Fruit fly (Drosophila melanogaster) whole organism, embryonic: ENCODE measurements around the gene CG34057.

Experiments
- Atf6 ChIP-seq: fragments of 200-800 bp; sonication (Bioruptor generic); IDR thresholded peaks from 2 replicates; pipeline ENCODE4 v1.3.6; 2022; ENCODE audit warnings: missing biosample characterization, missing genetic modification characterization
- CG11398 ChIP-seq: fragments of 200-800 bp; sonication (Bioruptor generic); optimal IDR thresholded peaks from 2 replicates; lab custom pipeline; 2016; ENCODE audit warnings: missing biosample characterization, missing genetic modification characterization
- CG11723 ChIP-seq: fragments of 200-800 bp; sonication (Bioruptor generic); optimal IDR thresholded peaks from 2 replicates; lab custom pipeline; 2017; ENCODE audit warnings: missing biosample characterization, mild to moderate bottlenecking, missing genetic modification characterization
- CG12104 ChIP-seq: fragments of 200-800 bp; sonication (Bioruptor generic); optimal IDR thresholded peaks from 3 replicates; lab custom pipeline; 2016; ENCODE audit warnings: missing biosample characterization, missing genetic modification characterization
- CG12236 ChIP-seq: fragments of 200-800 bp; sonication (Bioruptor generic); optimal IDR thresholded peaks from 2 replicates; lab custom pipeline; 2016; ENCODE audit warnings: missing biosample characterization, missing genetic modification characterization
- CG12299 ChIP-seq: fragments of 200-800 bp; sonication (Bioruptor generic); optimal IDR thresholded peaks from 2 replicates; lab custom pipeline; 2018; ENCODE audit warnings: missing biosample characterization, mild to moderate bottlenecking, missing genetic modification characterization
- CG12744 ChIP-seq: fragments of 200-800 bp; sonication (Bioruptor generic); optimal IDR thresholded peaks from 2 replicates; lab custom pipeline; 2016; ENCODE audit warnings: missing biosample characterization, missing genetic modification characterization
- CG14050 ChIP-seq: fragments of 200-800 bp; sonication (Bioruptor generic); IDR thresholded peaks from 3 replicates; pipeline ENCODE4 v1.3.6; 2022; ENCODE audit warnings: missing biosample characterization, missing genetic modification characterization
- CG14667 ChIP-seq: fragments of 200-800 bp; sonication (Bioruptor generic); IDR thresholded peaks from 2 replicates; pipeline ENCODE4 v1.3.6; 2022; ENCODE audit warnings: missing biosample characterization, missing genetic modification characterization
- CG17328 ChIP-seq: fragments of 200-800 bp; sonication (Bioruptor generic); IDR thresholded peaks from 2 replicates; pipeline ENCODE4 v1.3.6; 2022; ENCODE audit warnings: missing biosample characterization, missing genetic modification characterization
- CG17359 ChIP-seq: fragments of 200-800 bp; sonication (Bioruptor generic); optimal IDR thresholded peaks from 3 replicates; lab custom pipeline; 2018; ENCODE audit warnings: missing biosample characterization, mild to moderate bottlenecking, missing genetic modification characterization, moderate library complexity
- CG17912 ChIP-seq: fragments of 200-800 bp; sonication (Bioruptor generic); optimal IDR thresholded peaks from 2 replicates; lab custom pipeline; 2018; ENCODE audit warnings: missing biosample characterization, mild to moderate bottlenecking, missing genetic modification characterization
- CG2129 ChIP-seq: fragments of 200-800 bp; sonication (Bioruptor generic); IDR thresholded peaks from 2 replicates; pipeline ENCODE4 v1.3.6; 2022; ENCODE audit warnings: missing biosample characterization, missing genetic modification characterization; ENCODE audit not compliant: partially characterized antibody
- CG2199 ChIP-seq: fragments of 200-800 bp; sonication (Bioruptor generic); IDR thresholded peaks from 3 replicates; pipeline ENCODE4 v1.3.6; 2022; ENCODE audit warnings: missing biosample characterization, missing genetic modification characterization
- CG2889 ChIP-seq: fragments of 200-800 bp; sonication (Bioruptor generic); IDR thresholded peaks from 3 replicates; pipeline ENCODE4 v1.3.6; 2022; ENCODE audit warnings: missing biosample characterization, missing genetic modification characterization
- CG33557 ChIP-seq: fragments of 200-800 bp; sonication (Bioruptor generic); optimal IDR thresholded peaks from 2 replicates; lab custom pipeline; 2019; ENCODE audit warnings: missing biosample characterization, mild to moderate bottlenecking, missing genetic modification characterization, moderate library complexity
- CG7271 ChIP-seq: fragments of 200-800 bp; sonication (Bioruptor generic); optimal IDR thresholded peaks from 2 replicates; lab custom pipeline; 2018; ENCODE audit warnings: missing biosample characterization, mild to moderate bottlenecking, missing genetic modification characterization, moderate library complexity
- CG7839 ChIP-seq: fragments of 200-800 bp; sonication (Bioruptor generic); optimal IDR thresholded peaks from 3 replicates; lab custom pipeline; 2018; ENCODE audit warnings: missing biosample characterization, mild to moderate bottlenecking, missing genetic modification characterization, moderate library complexity
- CG7963 ChIP-seq: fragments of 200-800 bp; sonication (Bioruptor generic); IDR thresholded peaks from 3 replicates; pipeline ENCODE4 v1.3.6; 2022; ENCODE audit warnings: missing biosample characterization, missing genetic modification characterization; ENCODE audit not compliant: partially characterized antibody
- CG7987 ChIP-seq: fragments of 200-800 bp; sonication (Bioruptor generic); optimal IDR thresholded peaks from 2 replicates; lab custom pipeline; 2018; ENCODE audit warnings: missing biosample characterization, mild to moderate bottlenecking, missing genetic modification characterization, moderate library complexity
- Gsc ChIP-seq: fragments of 200-800 bp; sonication (Bioruptor generic); IDR thresholded peaks from 2 replicates; pipeline ENCODE4 v1.3.6; 2022; ENCODE audit warnings: missing biosample characterization, missing genetic modification characterization
- Myb ChIP-seq: fragments of 200-800 bp; sonication (Bioruptor generic); optimal IDR thresholded peaks from 2 replicates; lab custom pipeline; 2016; ENCODE audit warnings: missing biosample characterization, missing genetic modification characterization
- Sry-δ ChIP-seq: fragments of 200-800 bp; sonication (Bioruptor generic); optimal IDR thresholded peaks from 2 replicates; lab custom pipeline; 2016; ENCODE audit warnings: missing biosample characterization, missing genetic modification characterization
- Ssrp ChIP-seq: fragments of 200-800 bp; sonication (Bioruptor generic); optimal IDR thresholded peaks from 2 replicates; lab custom pipeline; 2018; ENCODE audit warnings: missing biosample characterization, mild to moderate bottlenecking, missing genetic modification characterization, moderate library complexity
- ac ChIP-seq: fragments of 200-800 bp; sonication (Bioruptor generic); optimal IDR thresholded peaks from 3 replicates; lab custom pipeline; 2017; ENCODE audit warnings: missing biosample characterization, mild to moderate bottlenecking, missing genetic modification characterization
- al ChIP-seq: fragments of 200-800 bp; sonication (Bioruptor generic); IDR thresholded peaks from 2 replicates; pipeline ENCODE4 v1.3.6; 2022; ENCODE audit warnings: missing biosample characterization, missing genetic modification characterization
- cas ChIP-seq: fragments of 200-800 bp; sonication (Bioruptor generic); IDR thresholded peaks from 2 replicates; pipeline ENCODE4 v1.3.6; 2022; ENCODE audit warnings: missing biosample characterization, missing genetic modification characterization
- cato ChIP-seq: fragments of 200-800 bp; sonication (Bioruptor generic); optimal IDR thresholded peaks from 2 replicates; lab custom pipeline; 2016; ENCODE audit warnings: missing biosample characterization, missing genetic modification characterization, borderline replicate concordance
- crc ChIP-seq: fragments of 200-800 bp; sonication (Bioruptor generic); optimal IDR thresholded peaks from 2 replicates; lab custom pipeline; 2016; ENCODE audit warnings: missing biosample characterization, missing genetic modification characterization
- crol ChIP-seq: fragments of 200-800 bp; sonication (Bioruptor generic); IDR thresholded peaks from 2 replicates; pipeline ENCODE4 v1.3.6; 2022; ENCODE audit warnings: missing biosample characterization, missing genetic modification characterization
- cwo ChIP-seq: fragments of 200-800 bp; sonication (Bioruptor generic); optimal IDR thresholded peaks from 3 replicates; lab custom pipeline; 2017; ENCODE audit warnings: missing biosample characterization, missing genetic modification characterization, mild to moderate bottlenecking, moderate library complexity, missing genetic modification reagents
- danr ChIP-seq: fragments of 200-800 bp; sonication (Bioruptor generic); IDR thresholded peaks from 2 replicates; pipeline ENCODE4 v1.3.6; 2022; ENCODE audit warnings: missing biosample characterization, missing genetic modification characterization
- fd102C ChIP-seq: fragments of 200-800 bp; sonication (Bioruptor generic); optimal IDR thresholded peaks from 2 replicates; lab custom pipeline; 2018; ENCODE audit warnings: missing biosample characterization, mild to moderate bottlenecking, missing genetic modification characterization, moderate library complexity
- grn ChIP-seq: fragments of 200-800 bp; sonication (Bioruptor generic); optimal IDR thresholded peaks from 3 replicates; lab custom pipeline; 2017; ENCODE audit warnings: missing biosample characterization, missing genetic modification characterization
- hb ChIP-seq: fragments of 200-800 bp; sonication (Bioruptor generic); IDR thresholded peaks from 3 replicates; pipeline ENCODE4 v1.3.6; 2022; ENCODE audit warnings: missing biosample characterization, missing genetic modification characterization; ENCODE audit not compliant: partially characterized antibody
- hbn ChIP-seq: fragments of 200-800 bp; sonication (Bioruptor generic); IDR thresholded peaks from 2 replicates; pipeline ENCODE4 v1.3.6; 2022; ENCODE audit warnings: missing biosample characterization, missing genetic modification characterization; ENCODE audit not compliant: partially characterized antibody
- her ChIP-seq: fragments of 200-800 bp; sonication (Bioruptor generic); optimal IDR thresholded peaks from 2 replicates; lab custom pipeline; 2016; ENCODE audit warnings: missing biosample characterization, missing genetic modification characterization
- jumu ChIP-seq: fragments of 200-800 bp; sonication (Bioruptor generic); optimal IDR thresholded peaks from 3 replicates; lab custom pipeline; 2016; ENCODE audit warnings: missing biosample characterization, missing genetic modification characterization
- knrl ChIP-seq: fragments of 200-800 bp; sonication (Bioruptor generic); IDR thresholded peaks from 3 replicates; pipeline ENCODE4 v1.3.6; 2022; ENCODE audit warnings: missing biosample characterization, missing genetic modification characterization; ENCODE audit not compliant: partially characterized antibody
- lilli ChIP-seq: fragments of 200-800 bp; sonication (Bioruptor generic); optimal IDR thresholded peaks from 3 replicates; lab custom pipeline; 2016; ENCODE audit warnings: missing biosample characterization, missing genetic modification characterization
- lmd ChIP-seq: fragments of 200-800 bp; sonication (Bioruptor generic); IDR thresholded peaks from 2 replicates; pipeline ENCODE4 v1.3.6; 2022; ENCODE audit warnings: missing biosample characterization, missing genetic modification characterization
- lola ChIP-seq, 3 experiments: fragments of >200 bp in 2 of 3; fragments of 200-800 bp in 1 of 3; sonication (Bioruptor generic) in 1 of 3; optimal IDR thresholded peaks; 2 replicates each; lab custom pipeline; 2017 to 2019; ENCODE audit warnings: missing biosample characterization in 3 of 3, missing genetic modification characterization in 3 of 3, mild to moderate bottlenecking in 1 of 3, moderate library complexity in 1 of 3
- lov ChIP-seq, 2 experiments: fragments of 200-800 bp in 1 of 2; fragments of >200 bp in 1 of 2; sonication (Bioruptor generic) in 1 of 2; IDR thresholded peaks in 1 of 2; optimal IDR thresholded peaks in 1 of 2; 2 replicates in 1 of 2; 3 replicates in 1 of 2; pipeline versions ENCODE4 v1.3.6 to Lab custom; 2017 to 2022; ENCODE audit warnings: missing biosample characterization in 1 of 2, missing genetic modification characterization in 1 of 2
- nmo ChIP-seq: fragments of 200-800 bp; sonication (Bioruptor generic); optimal IDR thresholded peaks from 2 replicates; lab custom pipeline; 2018; ENCODE audit warnings: missing biosample characterization, mild to moderate bottlenecking, missing genetic modification characterization, moderate library complexity
- pb ChIP-seq: fragments of 200-800 bp; sonication (Bioruptor generic); optimal IDR thresholded peaks from 3 replicates; lab custom pipeline; 2016; ENCODE audit warnings: missing biosample characterization, missing genetic modification characterization
- sisA ChIP-seq: fragments of 200-800 bp; sonication (Bioruptor generic); IDR thresholded peaks from 2 replicates; pipeline ENCODE4 v1.3.6; 2022; ENCODE audit warnings: missing biosample characterization, missing genetic modification characterization
- sug ChIP-seq: fragments of 200-800 bp; optimal IDR thresholded peaks from 2 replicates; lab custom pipeline; 2019; ENCODE audit warnings: missing biosample characterization, mild to moderate bottlenecking, missing genetic modification characterization, moderate library complexity
- unpg ChIP-seq: fragments of 200-800 bp; sonication (Bioruptor generic); optimal IDR thresholded peaks from 3 replicates; lab custom pipeline; 2018; ENCODE audit warnings: missing biosample characterization, mild to moderate bottlenecking, missing genetic modification characterization, moderate library complexity
- wek ChIP-seq: fragments of 200-800 bp; sonication (Bioruptor generic); optimal IDR thresholded peaks from 3 replicates; lab custom pipeline; 2018; ENCODE audit warnings: missing biosample characterization, mild to moderate bottlenecking, missing genetic modification characterization, moderate library complexity
- zfh1 ChIP-seq: fragments of 200-800 bp; sonication (Bioruptor generic); IDR thresholded peaks from 3 replicates; pipeline ENCODE4 v1.3.6; 2022; ENCODE audit warnings: missing biosample characterization, missing genetic modification characterization

CG34057 gene

DNA sequence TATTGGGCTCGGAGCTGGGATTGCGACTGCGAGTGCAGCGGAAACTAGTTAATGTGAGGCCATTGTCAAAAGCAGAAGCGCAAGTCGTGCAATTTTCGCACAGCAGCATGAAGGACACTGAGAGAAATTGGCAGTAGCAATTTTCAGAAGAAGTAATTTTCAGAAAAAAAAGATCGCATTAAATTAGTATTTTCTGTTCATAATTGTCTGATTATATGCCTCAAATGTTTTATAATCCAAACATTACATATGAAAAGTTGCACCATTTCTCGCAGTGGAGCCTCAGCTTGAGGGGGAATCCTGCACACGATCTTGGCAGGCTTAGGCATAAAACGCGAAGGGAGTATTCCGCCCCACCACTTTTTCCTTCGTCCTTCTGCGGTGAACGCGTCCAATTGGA, 7.2 kb downstream of the CG34057 start (continued):
- TF ChIP-seq CG12299 (tag; lab: Kevin White, UChicago): peak; percentile 57
- TF ChIP-seq unpg: peak; percentile 72
- TF ChIP-seq CG11398: no peak
- peak; percentile 65 for TF ChIP-seq jumu (GFP tag; lab: Kevin White, UChicago)
- no peak for TF ChIP-seq Atf6 (GFP tag; lab: Robert Waterston, UW)
- TF ChIP-seq Ssrp (tag; lab: Kevin White, UChicago): peak; percentile 62
- no peak for TF ChIP-seq hbn
- no peak for TF ChIP-seq knrl (GFP tag; lab: Robert Waterston, UW)
- peak; percentile 75 for TF ChIP-seq CG17328 (GFP tag; lab: Robert Waterston, UW)
- TF ChIP-seq grn (GFP tag; lab: Kevin White, UChicago): no peak
- TF ChIP-seq CG2129: no peak
- TF ChIP-seq her (GFP tag; lab: Kevin White, UChicago): peak; percentile 5
- peak; percentile 86 for TF ChIP-seq CG33557 (GFP tag; lab: Kevin White, UChicago)
- TF ChIP-seq cwo: no peak
- TF ChIP-seq CG7963: no peak
- no peak for TF ChIP-seq CG2199 (GFP tag; lab: Robert Waterston, UW)
- TF ChIP-seq lilli (GFP tag; lab: Kevin White, UChicago): peak; percentile 17
- peak; percentile 42 for TF ChIP-seq ac
- TF ChIP-seq lola (GFP tag; optimal IDR thresholded peaks at IDR 0.05; lab: Kevin White, UChicago): peak in 1 of 3 experiments; percentile 80
- no peak for TF ChIP-seq lov (optimal IDR thresholded peaks at IDR 0.05; lab: Kevin White, UChicago)
- peak; percentile 72; the same call in 2 of the 3 replicates for TF ChIP-seq lov (GFP tag; IDR thresholded peaks at IDR 0.05; lab: Robert Waterston, UW)
- TF ChIP-seq cato: no peak
- TF ChIP-seq pb (GFP tag; lab: Kevin White, UChicago): no peak
- TF ChIP-seq CG17359 (tag; lab: Kevin White, UChicago): peak; percentile 54
- TF ChIP-seq CG14050 (GFP tag; lab: Robert Waterston, UW): no peak
- TF ChIP-seq CG7271 (tag; lab: Kevin White, UChicago): no peak
- 0 out of 2 replicates have a peak, but pooled peaks have one; percentile 19 for TF ChIP-seq danr
- TF ChIP-seq CG11723 (GFP tag; lab: Kevin White, UChicago): peak; percentile 10
- peak; percentile 79 for TF ChIP-seq sisA (GFP tag; lab: Robert Waterston, UW)
- no peak for TF ChIP-seq crc
- peak; percentile 71 for TF ChIP-seq nmo (GFP tag; lab: Kevin White, UChicago)
- TF ChIP-seq sug (tag; lab: Kevin White, UChicago): no peak
- no peak for TF ChIP-seq hb (GFP tag; lab: Robert Waterston, UW)
- TF ChIP-seq al (GFP tag; lab: Robert Waterston, UW): no peak
- no peak for TF ChIP-seq CG12744 (GFP tag; lab: Kevin White, UChicago)
- peak; percentile 18 for TF ChIP-seq wek
- TF ChIP-seq Gsc (GFP tag; lab: Robert Waterston, UW): peak; percentile 34; the same call in 1 of the 2 replicates
- no peak for TF ChIP-seq cas (GFP tag; lab: Robert Waterston, UW)
- peak; percentile 66 for TF ChIP-seq CG7839 (tag; lab: Kevin White, UChicago)
- TF ChIP-seq Myb (GFP tag; lab: Kevin White, UChicago): no peak
- no peak for TF ChIP-seq crol (GFP tag; lab: Robert Waterston, UW)
- no peak for TF ChIP-seq CG12104
- TF ChIP-seq CG2889 (GFP tag; lab: Robert Waterston, UW): no peak
- peak; percentile 51; the same call in 1 of the 2 replicates for TF ChIP-seq lmd
- TF ChIP-seq zfh1: peak; percentile 79
- TF ChIP-seq CG14667: peak; percentile 50
- TF ChIP-seq CG7987: no peak
- TF ChIP-seq CG12236 (GFP tag; lab: Kevin White, UChicago): peak; percentile 25
- TF ChIP-seq CG17912 (GFP tag; lab: Kevin White, UChicago): no peak
- no peak for TF ChIP-seq fd102C
- peak; percentile 8 for TF ChIP-seq Sry-δ
